Fruit fly (Drosophila melanogaster): ENCODE results near the gene CG10336.

CG10336 gene

dm6 chr2L:18653328-18653675, 36.0 kb upstream of the CG10336 start (continued):
- TF ChIP-seq CG6791 (GFP tag; IDR thresholded peaks at IDR 0.05; ENCODE audit: partially characterized antibody) (no peak), CG1603 (tag; optimal IDR thresholded peaks at IDR 0.05) (peak; percentile 77), Dek (tag; optimal IDR thresholded peaks at IDR 0.05) (no peak), B-H1 (GFP tag; IDR thresholded peaks at IDR 0.05) (peak; percentile 78), ase (GFP tag; IDR thresholded peaks at IDR 0.05) (peak; percentile 52; the same call in 2 of the 3 replicates), CG6175 (GFP tag; IDR thresholded peaks at IDR 0.05) (peak; percentile 45; the same call in 1 of the 3 replicates), CG7745 (tag; optimal IDR thresholded peaks at IDR 0.05) (no peak), croc (GFP tag; conservative IDR thresholded peaks at IDR 0.05) (peak; percentile 79), lmd (GFP tag; IDR thresholded peaks at IDR 0.05) (peak; percentile 75), sisA (GFP tag; IDR thresholded peaks at IDR 0.05) (peak; percentile 69), grau (tag; optimal IDR thresholded peaks at IDR 0.05) (peak; percentile 48), CHES-1-like (GFP tag; optimal IDR thresholded peaks at IDR 0.05) (no peak), CG17612 (GFP tag; IDR thresholded peaks at IDR 0.05) (peak; percentile 63), sob (GFP tag; IDR thresholded peaks at IDR 0.05) (peak; percentile 75), Elba2 (GFP tag; optimal IDR thresholded peaks at IDR 0.05) (no peak), Sry-β (GFP tag; optimal IDR thresholded peaks at IDR 0.05) (peak; percentile 19), CTCF (GFP tag; optimal IDR thresholded peaks at IDR 0.05) (no peak), Eip74EF (GFP tag; optimal IDR thresholded peaks at IDR 0.05) (peak in 1 of 2 experiments; percentile 70), CG10979 (tag; optimal IDR thresholded peaks at IDR 0.05) (peak; percentile 87), esg (GFP tag; conservative IDR thresholded peaks at IDR 0.05) (peak; percentile 64), Rfx (GFP tag; IDR thresholded peaks at IDR 0.05) (peak; percentile 59; the same call in 1 of the 2 replicates), CG33213 (GFP tag; optimal IDR thresholded peaks at IDR 0.05) (peak; percentile 77), CG18011 (GFP tag; optimal IDR thresholded peaks at IDR 0.05) (no peak), amos (GFP tag; IDR thresholded peaks at IDR 0.05; ENCODE audit: partially characterized antibody) (no peak), CG8478 (optimal IDR thresholded peaks at IDR 0.05) (no peak), Gsc (GFP tag; IDR thresholded peaks at IDR 0.05) (peak; percentile 59), gsb-n (tag; optimal IDR thresholded peaks at IDR 0.05) (peak; percentile 70), fd3F (GFP tag; optimal IDR thresholded peaks at IDR 0.05) (no peak), CG5180 (GFP tag; optimal IDR thresholded peaks at IDR 0.05) (peak; percentile 39), Awh (GFP tag; IDR thresholded peaks at IDR 0.05) (peak; percentile 76), CG11247 (GFP tag; IDR thresholded peaks at IDR 0.05) (peak; percentile 48; the same call in 1 of the 2 replicates), HLHmδ (GFP tag; optimal IDR thresholded peaks at IDR 0.05) (no peak), hth (optimal IDR thresholded peaks at IDR 0.05) (no peak), corto (GFP tag; optimal IDR thresholded peaks at IDR 0.05) (peak; percentile 91), CG4707 (GFP tag; optimal IDR thresholded peaks at IDR 0.05) (peak; percentile 62), CG13624 (GFP tag; optimal IDR thresholded peaks at IDR 0.05) (peak; percentile 70), D (optimal IDR thresholded peaks at IDR 0.05) (no peak), D (GFP tag; optimal IDR thresholded peaks at IDR 0.05) (peak; percentile 78), NC2α (GFP tag; optimal IDR thresholded peaks at IDR 0.05) (peak; percentile 29), pb (GFP tag; optimal IDR thresholded peaks at IDR 0.05) (peak; percentile 40), Ravus (GFP tag; IDR thresholded peaks at IDR 0.05) (no peak), CoRest (tag; optimal IDR thresholded peaks at IDR 0.05) (peak; percentile 74), lbe (GFP tag; optimal IDR thresholded peaks at IDR 0.05) (peak; percentile 92), cwo (GFP tag; optimal IDR thresholded peaks at IDR 0.05) (peak; percentile 37), tx (GFP tag; optimal IDR thresholded peaks at IDR 0.05) (no peak), CG3838 (GFP tag; optimal IDR thresholded peaks at IDR 0.05) (no peak), sc (optimal IDR thresholded peaks at IDR 0.05) (no peak), sc (GFP tag; optimal IDR thresholded peaks at IDR 0.05) (peak; percentile 16), CG12219 (GFP tag; optimal IDR thresholded peaks at IDR 0.05) (peak; percentile 43), CG10959 (GFP tag; IDR thresholded peaks at IDR 0.05) (peak; percentile 68), yki (optimal IDR thresholded peaks at IDR 0.05) (no peak), CG4360 (GFP tag; IDR thresholded peaks at IDR 0.05) (peak; percentile 49), eve (GFP tag; optimal IDR thresholded peaks at IDR 0.05) (peak in 1 of 2 experiments; percentile 87)
